Worm (Caenorhabditis elegans) whole organism, L3 larva: ENCODE data around the gene grl-29.

ENCODE experiments used
- R02D3.7 ChIP-seq: fragments of 150-350 bp; optimal IDR thresholded peaks from 2 replicates; lab custom pipeline; 2014; ENCODE audit warnings: missing biosample characterization, missing genetic modification characterization
- egl-27 ChIP-seq: sonication (generic microtip); optimal IDR thresholded peaks from 4 replicates; lab custom pipeline; 2017; ENCODE audit warnings: missing biosample characterization, missing genetic modification reagents, missing genetic modification characterization
- fkh-2 ChIP-seq: fragments of 150-350 bp; optimal IDR thresholded peaks from 2 replicates; lab custom pipeline; 2014; ENCODE audit warnings: missing biosample characterization, missing genetic modification reagents, missing genetic modification characterization
- nhr-23 ChIP-seq: fragments of 150-350 bp; optimal IDR thresholded peaks from 2 replicates; lab custom pipeline; 2014; ENCODE audit warnings: missing biosample characterization, missing genetic modification reagents, missing genetic modification characterization
- nhr-28 ChIP-seq: fragments of 150-350 bp; optimal IDR thresholded peaks from 2 replicates; lab custom pipeline; 2014; ENCODE audit warnings: missing biosample characterization, missing genetic modification characterization
- pha-4 ChIP-seq: fragments of 150-350 bp; optimal IDR thresholded peaks from 2 replicates; lab custom pipeline; 2014; ENCODE audit warnings: missing biosample characterization, missing genetic modification reagents, missing genetic modification characterization

DNA sequence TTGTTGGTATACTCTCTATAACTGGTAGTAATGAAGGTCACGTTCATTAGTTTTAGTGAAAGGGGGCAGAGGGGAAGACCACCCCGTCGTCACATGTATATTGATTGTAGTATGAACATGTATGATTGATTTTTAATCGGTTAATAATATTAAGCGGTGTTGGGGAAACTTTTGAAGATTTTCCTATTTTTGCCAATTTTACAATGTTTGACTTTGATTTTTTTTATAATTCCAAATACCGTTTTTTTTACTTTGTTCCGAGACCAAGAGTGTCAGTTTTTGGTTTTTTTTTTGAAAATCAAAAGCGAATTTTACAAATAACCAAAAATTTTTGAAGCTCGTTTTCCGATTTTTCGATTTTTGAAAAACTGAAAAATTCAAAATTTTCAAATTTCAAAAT is 19.8 kb downstream of the grl-29 start, which contains the start of gene nhr-221:
- TF ChIP-seq nhr-23 (no peak), egl-27 (tag; lab: Kevin White, UChicago) (no peak), fkh-2 (tag; lab: Kevin White, UChicago) (no peak), pha-4 (tag; lab: Kevin White, UChicago) (no peak), R02D3.7 (tag; lab: Kevin White, UChicago) (no peak), nhr-28 (tag; lab: Kevin White, UChicago) (no peak)
